Fruit fly (Drosophila melanogaster) whole organism, embryonic: ENCODE results near the gene MtnC.

Experiments
- ATbp ChIP-seq: fragments of 200-800 bp; sonication (Bioruptor generic); optimal IDR thresholded peaks from 2 replicates; lab custom pipeline; 2017; ENCODE audit warnings: missing biosample characterization, mild to moderate bottlenecking, missing genetic modification characterization, missing genetic modification reagents
- Asciz ChIP-seq: fragments of 200-800 bp; sonication (Bioruptor generic); optimal IDR thresholded peaks from 2 replicates; lab custom pipeline; 2017; ENCODE audit warnings: missing biosample characterization, mild to moderate bottlenecking, missing genetic modification characterization, missing genetic modification reagents
- C15 ChIP-seq: fragments of 200-800 bp; sonication (Bioruptor generic); IDR thresholded peaks from 3 replicates; pipeline ENCODE4 v1.3.6; 2022; ENCODE audit warnings: missing biosample characterization, missing genetic modification characterization
- CG1024 ChIP-seq: fragments of 200-800 bp; sonication (Bioruptor generic); IDR thresholded peaks from 2 replicates; pipeline ENCODE4 v1.3.6; 2022; ENCODE audit warnings: missing biosample characterization, missing genetic modification characterization
- CG12071 ChIP-seq: fragments of 200-800 bp; sonication (Bioruptor generic); optimal IDR thresholded peaks from 3 replicates; lab custom pipeline; 2018; ENCODE audit warnings: missing biosample characterization, mild to moderate bottlenecking, missing genetic modification characterization
- CG12659 ChIP-seq: fragments of 200-800 bp; sonication (Bioruptor generic); optimal IDR thresholded peaks from 3 replicates; lab custom pipeline; 2017; ENCODE audit warnings: mild to moderate bottlenecking, missing biosample characterization, missing genetic modification reagents, missing genetic modification characterization
- CG13424 ChIP-seq: fragments of 200-800 bp; sonication (Bioruptor generic); optimal IDR thresholded peaks from 2 replicates; lab custom pipeline; 2019; ENCODE audit warnings: missing biosample characterization, mild to moderate bottlenecking, missing genetic modification characterization, moderate library complexity
- CG1603 ChIP-seq: fragments of 200-800 bp; sonication (Bioruptor generic); optimal IDR thresholded peaks from 2 replicates; lab custom pipeline; 2019; ENCODE audit warnings: missing biosample characterization, mild to moderate bottlenecking, missing genetic modification characterization, moderate library complexity
- CG3163 ChIP-seq: fragments of 200-800 bp; sonication (Bioruptor generic); optimal IDR thresholded peaks from 3 replicates; lab custom pipeline; 2016; ENCODE audit warnings: missing biosample characterization, missing genetic modification characterization
- CG32767 ChIP-seq: fragments of 200-800 bp; sonication (Bioruptor generic); IDR thresholded peaks from 2 replicates; pipeline ENCODE4 v1.3.6; 2022; ENCODE audit warnings: missing biosample characterization, missing genetic modification characterization
- CG3726 ChIP-seq: fragments of 200-800 bp; sonication (Bioruptor generic); IDR thresholded peaks from 3 replicates; pipeline ENCODE4, ENCODE4 v1.3.6; 2022; ENCODE audit warnings: missing biosample characterization, missing genetic modification characterization
- CG3995 ChIP-seq: fragments of 200-800 bp; sonication (Bioruptor generic); optimal IDR thresholded peaks from 3 replicates; lab custom pipeline; 2016; ENCODE audit warnings: missing biosample characterization, missing genetic modification characterization
- CG6765 ChIP-seq: fragments of 200-800 bp; sonication (Bioruptor generic); optimal IDR thresholded peaks from 3 replicates; lab custom pipeline; 2017; ENCODE audit warnings: missing biosample characterization, mild to moderate bottlenecking, missing genetic modification characterization
- CG8924 ChIP-seq: fragments of 200-800 bp; optimal IDR thresholded peaks from 3 replicates; lab custom pipeline; 2019; ENCODE audit warnings: missing biosample characterization, mild to moderate bottlenecking, missing genetic modification characterization, moderate library complexity
- Hr39 ChIP-seq: fragments of >200 bp; optimal IDR thresholded peaks from 2 replicates; lab custom pipeline; 2017
- Lhr ChIP-seq: fragments of 200-800 bp; sonication (Bioruptor generic); optimal IDR thresholded peaks from 3 replicates; lab custom pipeline; 2017; ENCODE audit warnings: mild to moderate bottlenecking, missing biosample characterization, missing genetic modification reagents, missing genetic modification characterization
- Tbp ChIP-seq: fragments of >200 bp; optimal IDR thresholded peaks from 2 replicates; lab custom pipeline; 2018; ENCODE audit warnings: missing biosample characterization, missing genetic modification characterization
- br ChIP-seq: fragments of >200 bp; optimal IDR thresholded peaks from 2 replicates; lab custom pipeline; 2017
- dan ChIP-seq: fragments of 200-800 bp; sonication (Bioruptor generic); IDR thresholded peaks from 2 replicates; pipeline ENCODE4 v1.3.6; 2022; ENCODE audit warnings: missing biosample characterization, missing genetic modification characterization
- gem ChIP-seq: fragments of 200-800 bp; sonication (Bioruptor generic); optimal IDR thresholded peaks from 2 replicates; lab custom pipeline; 2019; ENCODE audit warnings: missing biosample characterization, mild to moderate bottlenecking, missing genetic modification characterization, moderate library complexity
- klu ChIP-seq: fragments of 200-800 bp; sonication (Bioruptor generic); IDR thresholded peaks from 2 replicates; pipeline ENCODE4 v1.3.6; 2022; ENCODE audit warnings: missing biosample characterization, missing genetic modification characterization
- lov ChIP-seq, 2 experiments: fragments of 200-800 bp in 1 of 2; fragments of >200 bp in 1 of 2; sonication (Bioruptor generic) in 1 of 2; IDR thresholded peaks in 1 of 2; optimal IDR thresholded peaks in 1 of 2; 2 replicates in 1 of 2; 3 replicates in 1 of 2; pipeline versions ENCODE4 v1.3.6 to Lab custom; 2017 to 2022; ENCODE audit warnings: missing biosample characterization in 1 of 2, missing genetic modification characterization in 1 of 2
- scrt ChIP-seq: fragments of 200-800 bp; sonication (Bioruptor generic); optimal IDR thresholded peaks from 2 replicates; lab custom pipeline; 2018; ENCODE audit warnings: missing biosample characterization, mild to moderate bottlenecking, missing genetic modification characterization, moderate library complexity
- sens ChIP-seq: fragments of 200-800 bp; sonication (Bioruptor generic); peaks from one replicate; lab custom pipeline; 2016; ENCODE audit warnings: missing biosample characterization, missing genetic modification characterization
- wek ChIP-seq: fragments of 200-800 bp; sonication (Bioruptor generic); optimal IDR thresholded peaks from 3 replicates; lab custom pipeline; 2018; ENCODE audit warnings: missing biosample characterization, mild to moderate bottlenecking, missing genetic modification characterization, moderate library complexity
- zf30C ChIP-seq: fragments of 200-800 bp; sonication (Bioruptor generic); optimal IDR thresholded peaks from 3 replicates; lab custom pipeline; 2018; ENCODE audit warnings: missing biosample characterization, mild to moderate bottlenecking, missing genetic modification characterization

Gene MtnC

DNA sequence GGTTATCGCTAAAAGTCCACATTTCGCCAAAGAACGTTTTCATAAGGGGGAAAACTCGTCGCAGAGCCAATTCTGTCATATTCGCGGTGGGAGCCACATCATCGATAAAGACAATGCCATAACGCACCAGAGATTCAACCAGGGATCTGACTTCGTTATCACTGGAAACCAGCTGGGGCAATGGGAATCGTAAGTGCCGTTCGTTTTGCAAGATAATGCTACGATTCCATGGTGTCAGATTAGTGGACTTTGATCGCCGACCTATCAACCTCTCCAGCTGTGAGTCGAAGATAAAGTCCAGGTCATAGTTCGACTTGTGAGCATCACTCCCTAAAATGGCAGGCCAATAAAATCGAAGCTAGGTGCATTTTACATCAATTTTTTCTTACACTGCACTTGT, 47.1 kb downstream of the MtnC start:
- no peak for TF ChIP-seq Lhr
- TF ChIP-seq scrt (GFP tag; lab: Kevin White, UChicago), result no peak
- no peak for TF ChIP-seq CG1603 (tag; lab: Kevin White, UChicago)
- TF ChIP-seq ATbp, result no peak
- TF ChIP-seq CG13424 (tag; lab: Kevin White, UChicago), result no peak
- TF ChIP-seq CG1024 (GFP tag; lab: Robert Waterston, UW), result no peak
- TF ChIP-seq CG6765, result no peak
- no peak for TF ChIP-seq C15 (GFP tag; lab: Robert Waterston, UW)
- TF ChIP-seq klu (GFP tag; lab: Robert Waterston, UW), result no peak
- TF ChIP-seq wek, result no peak
- TF ChIP-seq Hr39 (lab: Kevin White, UChicago), result no peak
- TF ChIP-seq CG12659 (GFP tag; lab: Kevin White, UChicago), result no peak
- no peak for TF ChIP-seq CG12071 (GFP tag; lab: Kevin White, UChicago)
- no peak for TF ChIP-seq CG3163 (GFP tag; lab: Kevin White, UChicago)
- TF ChIP-seq zf30C (GFP tag; lab: Kevin White, UChicago), result no peak

DNA sequence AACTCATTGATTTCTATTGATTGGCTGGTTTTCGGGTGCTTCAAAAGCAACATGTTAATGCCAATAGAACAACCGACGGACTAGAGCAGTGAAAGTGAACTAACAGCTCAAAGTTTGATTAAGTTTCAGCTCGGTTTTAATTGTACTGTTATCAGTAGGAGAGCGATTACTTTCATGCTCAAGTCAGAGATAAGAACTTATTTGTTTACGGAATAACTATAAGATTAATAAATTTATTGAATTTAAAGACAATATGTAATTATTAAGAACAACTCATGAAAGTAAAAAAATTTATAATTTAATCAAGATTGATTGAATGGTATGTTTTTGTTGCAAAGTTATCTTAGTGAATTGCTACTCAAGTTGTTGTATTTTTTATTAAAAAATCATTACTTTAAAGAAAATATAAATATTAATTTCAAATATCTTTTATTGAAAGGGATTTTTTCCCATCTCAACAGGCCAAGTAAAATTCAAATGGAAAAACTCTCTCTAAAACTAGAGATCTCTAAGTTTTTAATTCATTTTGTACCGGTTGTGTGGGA, 47.7 kb downstream of the MtnC start, which contains the start of the genes Tmlh and eIF3g2:
Gene Tmlh, minus strand, starts transcription at position 101 of the 545 bp plus-strand sequence.
Gene eIF3g2, plus strand, starts transcription at position 495 of the 545 bp plus-strand sequence.
- TF ChIP-seq sens, result no peak
- no peak for TF ChIP-seq dan (GFP tag; lab: Robert Waterston, UW)
- TF ChIP-seq gem (tag; lab: Kevin White, UChicago), result no peak
- TF ChIP-seq CG3995, result no peak
- TF ChIP-seq CG3726 (GFP tag; lab: Robert Waterston, UW), result no peak
- TF ChIP-seq br (lab: Kevin White, UChicago), result no peak
- TF ChIP-seq CG8924 (tag; lab: Kevin White, UChicago), result no peak
- no peak for TF ChIP-seq Tbp (GFP tag; lab: Kevin White, UChicago)
- no peak for TF ChIP-seq CG32767 (GFP tag; lab: Robert Waterston, UW)
- no peak for TF ChIP-seq lov (optimal IDR thresholded peaks at IDR 0.05; lab: Kevin White, UChicago)
- TF ChIP-seq lov (GFP tag; IDR thresholded peaks at IDR 0.05; lab: Robert Waterston, UW), result no peak
- TF ChIP-seq Asciz, result no peak
- no peak for TF ChIP-seq CG3163 (GFP tag; lab: Kevin White, UChicago)
